Fruit fly (Drosophila melanogaster) whole organism, embryonic: ENCODE data around the gene BORCS6.
A peak's percentile ranks its signal among the peaks of the same experiment; 100 is the strongest.

Source experiments
- CG10267 ChIP-seq: fragments of 200-800 bp; sonication (Bioruptor generic); optimal IDR thresholded peaks from 2 replicates; lab custom pipeline; 2018; ENCODE audit warnings: missing biosample characterization, mild to moderate bottlenecking, missing genetic modification characterization, moderate library complexity
- CG10565 ChIP-seq: fragments of 200-800 bp; sonication (Bioruptor generic); optimal IDR thresholded peaks from 3 replicates; lab custom pipeline; 2016; ENCODE audit warnings: missing biosample characterization, mild to moderate bottlenecking, missing genetic modification characterization
- CG10959 ChIP-seq: fragments of 200-800 bp; sonication (Bioruptor generic); IDR thresholded peaks from 2 replicates; pipeline ENCODE4 v1.3.6; 2022; ENCODE audit warnings: missing biosample characterization, missing genetic modification characterization
- CG10979 ChIP-seq: fragments of 200-800 bp; sonication (Bioruptor generic); optimal IDR thresholded peaks from 2 replicates; lab custom pipeline; 2018; ENCODE audit warnings: missing biosample characterization, mild to moderate bottlenecking, missing genetic modification characterization, moderate library complexity
- CG11695 ChIP-seq: fragments of 200-800 bp; sonication (Bioruptor generic); IDR thresholded peaks from 3 replicates; pipeline ENCODE4 v1.3.6; 2022; ENCODE audit warnings: missing biosample characterization, missing genetic modification characterization
- CG12391 ChIP-seq: fragments of 200-800 bp; sonication (Bioruptor generic); optimal IDR thresholded peaks from 3 replicates; lab custom pipeline; 2018; ENCODE audit warnings: missing biosample characterization, mild to moderate bottlenecking, missing genetic modification characterization, moderate library complexity
- CG14710 ChIP-seq: fragments of 200-800 bp; sonication (Bioruptor generic); optimal IDR thresholded peaks from 3 replicates; lab custom pipeline; 2019; ENCODE audit warnings: missing biosample characterization, mild to moderate bottlenecking, missing genetic modification characterization, moderate library complexity
- CG15696 ChIP-seq: fragments of 200-800 bp; sonication (Bioruptor generic); optimal IDR thresholded peaks from 2 replicates; lab custom pipeline; 2019; ENCODE audit warnings: missing biosample characterization, mild to moderate bottlenecking, missing genetic modification characterization, moderate library complexity
- CG16863 ChIP-seq: fragments of 200-800 bp; sonication (Bioruptor generic); optimal IDR thresholded peaks from 3 replicates; lab custom pipeline; 2016; ENCODE audit warnings: missing biosample characterization, missing genetic modification characterization
- CG17328 ChIP-seq: fragments of 200-800 bp; sonication (Bioruptor generic); IDR thresholded peaks from 2 replicates; pipeline ENCODE4 v1.3.6; 2022; ENCODE audit warnings: missing biosample characterization, missing genetic modification characterization
- CG2712 ChIP-seq: fragments of 200-800 bp; optimal IDR thresholded peaks from 3 replicates; lab custom pipeline; 2019; ENCODE audit warnings: missing biosample characterization, mild to moderate bottlenecking, missing genetic modification characterization, moderate library complexity
- CG31441 ChIP-seq: fragments of 200-800 bp; sonication (Bioruptor generic); IDR thresholded peaks from 2 replicates; pipeline ENCODE4 v1.3.6; 2022; ENCODE audit warnings: missing biosample characterization, missing genetic modification characterization
- CG33557 ChIP-seq: fragments of 200-800 bp; sonication (Bioruptor generic); optimal IDR thresholded peaks from 2 replicates; lab custom pipeline; 2019; ENCODE audit warnings: missing biosample characterization, mild to moderate bottlenecking, missing genetic modification characterization, moderate library complexity
- CG3726 ChIP-seq: fragments of 200-800 bp; sonication (Bioruptor generic); IDR thresholded peaks from 3 replicates; pipeline ENCODE4, ENCODE4 v1.3.6; 2022; ENCODE audit warnings: missing biosample characterization, missing genetic modification characterization
- CkIIα-i1 ChIP-seq: fragments of 200-800 bp; sonication (Bioruptor generic); IDR thresholded peaks from 2 replicates; pipeline ENCODE4 v1.3.6; 2022; ENCODE audit warnings: missing biosample characterization, missing genetic modification characterization
- CrebB ChIP-seq: fragments of 200-800 bp; sonication (Bioruptor generic); optimal IDR thresholded peaks from 3 replicates; lab custom pipeline; 2018; ENCODE audit warnings: missing biosample characterization, mild to moderate bottlenecking, missing genetic modification characterization
- Dfd ChIP-seq, 2 experiments: fragments of >200 bp; optimal IDR thresholded peaks; 2 replicates each; lab custom pipeline; 2017; ENCODE audit warnings: missing biosample characterization in 2 of 2, missing genetic modification characterization in 2 of 2
- Med ChIP-seq: fragments of 200-800 bp; sonication (Bioruptor generic); peaks from one replicate; lab custom pipeline; 2016; ENCODE audit warnings: missing biosample characterization, missing genetic modification characterization, mild to moderate bottlenecking, inconsistent platforms, moderate library complexity
- Sry-β ChIP-seq: fragments of 200-800 bp; sonication (Bioruptor generic); optimal IDR thresholded peaks from 2 replicates; lab custom pipeline; 2018; ENCODE audit warnings: missing biosample characterization, mild to moderate bottlenecking, missing genetic modification characterization, moderate library complexity
- Xrp1 ChIP-seq: fragments of 200-800 bp; sonication (Bioruptor generic); IDR thresholded peaks from 2 replicates; pipeline ENCODE4 v1.3.6; 2022; ENCODE audit warnings: missing biosample characterization, missing genetic modification characterization
- bsh ChIP-seq, 2 experiments: fragments of 200-800 bp; sonication (Bioruptor generic); optimal IDR thresholded peaks; 2 replicates each; lab custom pipeline; 2017 to 2018; ENCODE audit warnings: mild to moderate bottlenecking in 2 of 2, missing biosample characterization in 2 of 2, missing genetic modification characterization in 2 of 2, moderate library complexity in 1 of 2
- dmrt11E ChIP-seq: fragments of 200-800 bp; sonication (Bioruptor generic); optimal IDR thresholded peaks from 3 replicates; lab custom pipeline; 2018; ENCODE audit warnings: missing biosample characterization, mild to moderate bottlenecking, missing genetic modification characterization, moderate library complexity
- fd96Cb ChIP-seq: fragments of 200-800 bp; sonication (Bioruptor generic); optimal IDR thresholded peaks from 2 replicates; lab custom pipeline; 2018; ENCODE audit warnings: missing biosample characterization, mild to moderate bottlenecking, missing genetic modification characterization, moderate library complexity
- grau ChIP-seq: fragments of 200-800 bp; optimal IDR thresholded peaks from 3 replicates; lab custom pipeline; 2019; ENCODE audit warnings: missing biosample characterization, mild to moderate bottlenecking, missing genetic modification characterization, moderate library complexity
- kah ChIP-seq: fragments of 200-800 bp; sonication (Bioruptor generic); optimal IDR thresholded peaks from 2 replicates; lab custom pipeline; 2018; ENCODE audit warnings: missing biosample characterization, mild to moderate bottlenecking, missing genetic modification characterization
- lmd ChIP-seq: fragments of 200-800 bp; sonication (Bioruptor generic); IDR thresholded peaks from 2 replicates; pipeline ENCODE4 v1.3.6; 2022; ENCODE audit warnings: missing biosample characterization, missing genetic modification characterization
- lola ChIP-seq, 3 experiments: fragments of >200 bp in 2 of 3; fragments of 200-800 bp in 1 of 3; sonication (Bioruptor generic) in 1 of 3; optimal IDR thresholded peaks; 2 replicates each; lab custom pipeline; 2017 to 2019; ENCODE audit warnings: missing biosample characterization in 3 of 3, missing genetic modification characterization in 3 of 3, mild to moderate bottlenecking in 1 of 3, moderate library complexity in 1 of 3
- nmo ChIP-seq: fragments of 200-800 bp; sonication (Bioruptor generic); optimal IDR thresholded peaks from 2 replicates; lab custom pipeline; 2018; ENCODE audit warnings: missing biosample characterization, mild to moderate bottlenecking, missing genetic modification characterization, moderate library complexity
- onecut ChIP-seq: fragments of 200-800 bp; sonication (Bioruptor generic); IDR thresholded peaks from 2 replicates; pipeline ENCODE4 v1.3.6; 2022; ENCODE audit warnings: missing biosample characterization, missing genetic modification characterization
- pan ChIP-seq, 4 experiments: fragments of >200 bp in 3 of 4; fragments of 200-800 bp in 1 of 4; sonication (Bioruptor generic) in 1 of 4; optimal IDR thresholded peaks in 3 of 4; IDR thresholded peaks in 1 of 4; 2 replicates each; pipeline versions ENCODE4 v1.3.6 to Lab custom; 2017 to 2022; ENCODE audit warnings: missing biosample characterization in 2 of 4, missing genetic modification characterization in 2 of 4, mixed read lengths in 1 of 4
- phol ChIP-seq: fragments of 200-800 bp; sonication (Bioruptor generic); optimal IDR thresholded peaks from 3 replicates; lab custom pipeline; 2018; ENCODE audit warnings: missing biosample characterization, mild to moderate bottlenecking, missing genetic modification characterization, moderate library complexity
- row ChIP-seq: fragments of 200-800 bp; sonication (Bioruptor generic); IDR thresholded peaks from 3 replicates; pipeline ENCODE4 v1.3.6; 2022; ENCODE audit warnings: missing biosample characterization, missing genetic modification characterization
- sens ChIP-seq: fragments of 200-800 bp; sonication (Bioruptor generic); peaks from one replicate; lab custom pipeline; 2016; ENCODE audit warnings: missing biosample characterization, missing genetic modification characterization
- sug ChIP-seq: fragments of 200-800 bp; optimal IDR thresholded peaks from 2 replicates; lab custom pipeline; 2019; ENCODE audit warnings: missing biosample characterization, mild to moderate bottlenecking, missing genetic modification characterization, moderate library complexity
- vnd ChIP-seq: fragments of 200-800 bp; sonication (Bioruptor generic); IDR thresholded peaks from 3 replicates; pipeline ENCODE4 v1.3.6; 2022; ENCODE audit warnings: missing biosample characterization, missing genetic modification characterization; ENCODE audit not compliant: partially characterized antibody
- zf30C ChIP-seq: fragments of 200-800 bp; sonication (Bioruptor generic); optimal IDR thresholded peaks from 3 replicates; lab custom pipeline; 2018; ENCODE audit warnings: missing biosample characterization, mild to moderate bottlenecking, missing genetic modification characterization

Gene BORCS6

dm6 chr3L:591370-591769, 50.7 kb downstream of the BORCS6 start (continued):
- peak in 1 of 2 experiments; percentile 43 for TF ChIP-seq bsh (GFP tag; optimal IDR thresholded peaks at IDR 0.05; lab: Kevin White, UChicago)
- TF ChIP-seq lola (GFP tag; optimal IDR thresholded peaks at IDR 0.05; lab: Kevin White, UChicago), result peak in 1 of 3 experiments; percentile 20
- TF ChIP-seq fd96Cb, result peak; percentile 5
- TF ChIP-seq CG15696 (tag; lab: Kevin White, UChicago), result peak; percentile 5
- TF ChIP-seq nmo (GFP tag; lab: Kevin White, UChicago), result peak; percentile 3
- peak; percentile 1 for TF ChIP-seq grau
- TF ChIP-seq dmrt11E (tag; lab: Kevin White, UChicago), result peak; percentile 56
- no peak for TF ChIP-seq Sry-β (GFP tag; lab: Kevin White, UChicago)
- TF ChIP-seq zf30C, result peak; percentile 77
- TF ChIP-seq onecut (GFP tag; lab: Robert Waterston, UW), result no peak
- TF ChIP-seq CG17328 (GFP tag; lab: Robert Waterston, UW), result 0 out of 2 replicates have a peak, but pooled peaks have one; percentile 37
- 0 out of 2 replicates have a peak, but pooled peaks have one; percentile 28 for TF ChIP-seq CG10959 (GFP tag; lab: Robert Waterston, UW)
- TF ChIP-seq lmd (GFP tag; lab: Robert Waterston, UW), result 0 out of 2 replicates have a peak, but pooled peaks have one; percentile 6
- no peak for TF ChIP-seq sug
- TF ChIP-seq CkIIα-i1 (GFP tag; lab: Robert Waterston, UW), result no peak
- TF ChIP-seq vnd (GFP tag; lab: Robert Waterston, UW), result no peak
- no peak for TF ChIP-seq CrebB (tag; lab: Kevin White, UChicago)
- 0 out of 3 replicates have a peak, but pooled peaks have one; percentile 34 for TF ChIP-seq CG3726 (GFP tag; lab: Robert Waterston, UW)
- TF ChIP-seq row (GFP tag; lab: Robert Waterston, UW), result peak; percentile 28; the same call in 1 of the 3 replicates
- TF ChIP-seq CG10979 (tag; lab: Kevin White, UChicago), result peak; percentile 52
- peak; percentile 50 for TF ChIP-seq kah (GFP tag; lab: Kevin White, UChicago)
- TF ChIP-seq Xrp1 (GFP tag; lab: Robert Waterston, UW), result peak; percentile 20; the same call in 1 of the 2 replicates
- TF ChIP-seq CG2712 (tag; lab: Kevin White, UChicago), result peak; percentile 32
- peak; percentile 13 for TF ChIP-seq phol (tag; lab: Kevin White, UChicago)
- TF ChIP-seq CG16863 (GFP tag; lab: Kevin White, UChicago), result peak; percentile 5
- peak; percentile 14 for TF ChIP-seq CG14710
- TF ChIP-seq CG10565 (GFP tag; lab: Kevin White, UChicago), result no peak
- peak; percentile 51 for TF ChIP-seq CG33557
- TF ChIP-seq CG10267 (tag; lab: Kevin White, UChicago), result peak; percentile 2
- TF ChIP-seq CG31441, result no peak
- no peak for TF ChIP-seq CG11695 (GFP tag; lab: Robert Waterston, UW)
- peak; percentile 67 for TF ChIP-seq sens (GFP tag; lab: Kevin White, UChicago)
- peak; percentile 42 for TF ChIP-seq Med
- no peak for TF ChIP-seq Dfd (GFP tag; optimal IDR thresholded peaks at IDR 0.05; lab: Kevin White, UChicago)
- peak; percentile 18 for TF ChIP-seq CG12391 (tag; lab: Kevin White, UChicago)
- no peak for TF ChIP-seq pan (optimal IDR thresholded peaks at IDR 0.05; lab: Kevin White, UChicago)
- no peak for TF ChIP-seq pan (GFP tag; optimal IDR thresholded peaks at IDR 0.05 in 1 of 2, IDR thresholded peaks at IDR 0.05 in 1 of 2)
